Fruit fly (Drosophila melanogaster): ENCODE results near the gene CG15170.

DNA sequence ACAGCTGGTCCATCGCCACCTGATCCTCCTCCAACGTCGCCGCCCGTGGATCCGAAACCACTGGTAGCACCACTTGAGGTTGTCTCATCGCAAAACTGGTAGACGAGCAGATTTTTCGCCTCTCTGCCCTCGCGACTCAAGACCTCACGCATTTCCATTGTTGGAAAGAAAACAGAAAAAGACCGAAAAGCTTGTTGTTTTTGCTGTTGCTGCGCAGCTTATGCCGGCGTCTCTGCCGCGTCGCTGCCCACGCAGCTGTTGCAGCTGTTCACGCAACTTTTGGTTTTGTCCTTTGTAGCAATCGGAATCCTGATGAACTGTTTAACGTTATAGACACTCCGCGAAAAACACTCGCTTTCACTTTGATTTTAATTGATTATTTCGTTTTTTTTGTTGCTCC lies 46.7 kb downstream of the CG15170 start:
- TF ChIP-seq Sox14 (GFP tag; optimal IDR thresholded peaks at IDR 0.05) = no peak
- no peak for TF ChIP-seq CG7368 (GFP tag; optimal IDR thresholded peaks at IDR 0.05)
- no peak for TF ChIP-seq CG8632 (GFP tag; optimal IDR thresholded peaks at IDR 0.05)
- TF ChIP-seq Eip93F (GFP tag; optimal IDR thresholded peaks at IDR 0.05) = no peak
- TF ChIP-seq spab (GFP tag; optimal IDR thresholded peaks at IDR 0.05) = no peak
- TF ChIP-seq CG4318 (GFP tag; optimal IDR thresholded peaks at IDR 0.05) = no peak
- no peak for TF ChIP-seq Hr39 (GFP tag; optimal IDR thresholded peaks at IDR 0.05)
- TF ChIP-seq Lpt (GFP tag; optimal IDR thresholded peaks at IDR 0.05) = no peak
- no peak for TF ChIP-seq CG10631 (GFP tag; optimal IDR thresholded peaks at IDR 0.05)
- TF ChIP-seq CG1621 (tag; optimal IDR thresholded peaks at IDR 0.05) = no peak
- no peak for TF ChIP-seq OdsH (GFP tag; optimal IDR thresholded peaks at IDR 0.05)

Measured in whole organism, prepupa.